Worm (Caenorhabditis elegans): ENCODE data around the gene pmp-4.

DNA sequence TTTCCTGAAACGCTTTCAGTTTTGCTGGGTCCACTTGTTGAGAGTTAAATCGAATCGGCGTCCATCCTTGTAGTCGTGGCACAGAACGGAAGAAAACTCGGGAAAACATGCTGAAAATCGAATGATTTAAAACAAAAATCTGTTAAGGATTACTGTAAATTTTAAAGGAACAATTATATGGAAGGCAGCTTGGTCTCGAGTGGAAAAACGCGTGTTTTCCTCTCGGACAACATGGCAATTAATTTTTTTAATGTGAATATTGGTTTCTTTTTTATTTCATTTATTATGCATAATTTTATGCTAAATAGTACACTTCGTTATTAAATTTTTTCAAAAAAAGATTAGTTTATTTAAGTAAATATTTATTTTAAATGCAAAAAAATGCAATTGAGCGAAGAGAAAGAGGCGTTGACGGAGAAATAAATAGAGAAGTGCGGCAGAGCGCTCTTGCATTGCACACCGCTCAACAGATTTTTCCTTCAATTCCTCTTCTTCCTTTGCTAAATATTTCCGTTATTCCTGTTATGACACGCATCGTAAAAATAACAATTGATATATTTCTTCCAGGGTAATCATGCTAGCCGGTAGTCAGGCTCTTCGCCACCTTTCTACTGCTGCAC is 25.3 kb downstream of the pmp-4 start, which contains the start of the genes C30H6.9 and dlat-2:
- no peak for TF ChIP-seq ztf-6 (GFP tag; IDR thresholded peaks at IDR 0.05)
- no peak for TF ChIP-seq Y67H2A.10 (GFP tag; conservative IDR thresholded peaks at IDR 0.05)
- no peak for TF ChIP-seq ztf-28 (GFP tag; IDR thresholded peaks at IDR 0.05)
- no peak for TF ChIP-seq lir-1 (GFP tag; conservative IDR thresholded peaks at IDR 0.05)
- no peak for TF ChIP-seq F23B12.7 (tag; optimal IDR thresholded peaks at IDR 0.05; ENCODE audit: insufficient read depth)
